Fruit fly (Drosophila melanogaster) whole organism, embryonic: ENCODE data around the gene Pif1B.

Source experiments
- Aef1 ChIP-seq: fragments of 200-800 bp; sonication (Bioruptor generic); IDR thresholded peaks from 3 replicates; pipeline ENCODE4 v1.3.6; 2022; ENCODE audit warnings: missing biosample characterization, missing genetic modification characterization
- CG1024 ChIP-seq: fragments of 200-800 bp; sonication (Bioruptor generic); IDR thresholded peaks from 2 replicates; pipeline ENCODE4 v1.3.6; 2022; ENCODE audit warnings: missing biosample characterization, missing genetic modification characterization
- CG10321 ChIP-seq: fragments of 200-800 bp; sonication (Bioruptor generic); IDR thresholded peaks from 2 replicates; pipeline ENCODE4 v1.3.6; 2022; ENCODE audit warnings: missing biosample characterization, missing genetic modification characterization
- CG10543 ChIP-seq: fragments of 200-800 bp; sonication (Bioruptor generic); optimal IDR thresholded peaks from 3 replicates; lab custom pipeline; 2017; ENCODE audit warnings: missing biosample characterization, mild to moderate bottlenecking, missing genetic modification characterization, moderate library complexity
- CG11504 ChIP-seq: fragments of 200-800 bp; sonication (Bioruptor generic); optimal IDR thresholded peaks from 3 replicates; lab custom pipeline; 2019; ENCODE audit warnings: missing biosample characterization, mild to moderate bottlenecking, missing genetic modification characterization, moderate library complexity
- CG12071 ChIP-seq: fragments of 200-800 bp; sonication (Bioruptor generic); optimal IDR thresholded peaks from 3 replicates; lab custom pipeline; 2018; ENCODE audit warnings: missing biosample characterization, mild to moderate bottlenecking, missing genetic modification characterization
- CG12155 ChIP-seq: fragments of 200-800 bp; sonication (Bioruptor generic); optimal IDR thresholded peaks from 3 replicates; lab custom pipeline; 2016; ENCODE audit warnings: missing biosample characterization, missing genetic modification characterization
- CG12219 ChIP-seq: fragments of 200-800 bp; sonication (Bioruptor generic); optimal IDR thresholded peaks from 3 replicates; lab custom pipeline; 2018; ENCODE audit warnings: missing biosample characterization, mild to moderate bottlenecking, missing genetic modification characterization
- CG13287 ChIP-seq: fragments of 200-800 bp; sonication (Bioruptor generic); IDR thresholded peaks from 2 replicates; pipeline ENCODE4 v1.3.6; 2022; ENCODE audit warnings: missing biosample characterization, missing genetic modification characterization; ENCODE audit not compliant: partially characterized antibody
- CG13424 ChIP-seq: fragments of 200-800 bp; sonication (Bioruptor generic); optimal IDR thresholded peaks from 2 replicates; lab custom pipeline; 2019; ENCODE audit warnings: missing biosample characterization, mild to moderate bottlenecking, missing genetic modification characterization, moderate library complexity
- CG13624 ChIP-seq: fragments of 200-800 bp; sonication (Bioruptor generic); optimal IDR thresholded peaks from 2 replicates; lab custom pipeline; 2016; ENCODE audit warnings: missing biosample characterization, missing genetic modification characterization
- CG13894 ChIP-seq: fragments of 200-800 bp; sonication (Bioruptor generic); optimal IDR thresholded peaks from 3 replicates; lab custom pipeline; 2018; ENCODE audit warnings: missing biosample characterization, mild to moderate bottlenecking, missing genetic modification characterization, moderate library complexity
- CG14860 ChIP-seq: fragments of 200-800 bp; sonication (Bioruptor generic); IDR thresholded peaks from 3 replicates; pipeline ENCODE4 v1.3.6; 2022; ENCODE audit warnings: missing biosample characterization, missing genetic modification characterization; ENCODE audit not compliant: partially characterized antibody
- CG15601 ChIP-seq: fragments of 200-800 bp; sonication (Bioruptor generic); optimal IDR thresholded peaks from 3 replicates; lab custom pipeline; 2019; ENCODE audit warnings: missing biosample characterization, mild to moderate bottlenecking, missing genetic modification characterization, moderate library complexity
- CG17385 ChIP-seq: fragments of 200-800 bp; sonication (Bioruptor generic); optimal IDR thresholded peaks from 3 replicates; lab custom pipeline; 2018; ENCODE audit warnings: missing biosample characterization, mild to moderate bottlenecking, missing genetic modification characterization
- CG2202 ChIP-seq: fragments of 200-800 bp; sonication (Bioruptor generic); optimal IDR thresholded peaks from 2 replicates; lab custom pipeline; 2018; ENCODE audit warnings: missing biosample characterization, mild to moderate bottlenecking, missing genetic modification characterization
- CG2712 ChIP-seq: fragments of 200-800 bp; optimal IDR thresholded peaks from 3 replicates; lab custom pipeline; 2019; ENCODE audit warnings: missing biosample characterization, mild to moderate bottlenecking, missing genetic modification characterization, moderate library complexity
- CG31224 ChIP-seq: fragments of 200-800 bp; sonication (Bioruptor generic); IDR thresholded peaks from 2 replicates; pipeline ENCODE4 v1.3.6; 2022; ENCODE audit warnings: missing biosample characterization, missing genetic modification characterization
- CG33213 ChIP-seq: fragments of 200-800 bp; sonication (Bioruptor generic); optimal IDR thresholded peaks from 3 replicates; lab custom pipeline; 2016; ENCODE audit warnings: missing biosample characterization, missing genetic modification characterization
- CG4424 ChIP-seq: fragments of 200-800 bp; sonication (Bioruptor generic); optimal IDR thresholded peaks from 3 replicates; lab custom pipeline; 2016; ENCODE audit warnings: missing biosample characterization, missing genetic modification characterization
- CG4707 ChIP-seq: fragments of 200-800 bp; sonication (Bioruptor generic); optimal IDR thresholded peaks from 2 replicates; lab custom pipeline; 2018; ENCODE audit warnings: missing biosample characterization, mild to moderate bottlenecking, missing genetic modification characterization, moderate library complexity
- CG7357 ChIP-seq: fragments of 200-800 bp; sonication (Bioruptor generic); IDR thresholded peaks from 3 replicates; pipeline ENCODE4 v1.3.6; 2022; ENCODE audit warnings: missing biosample characterization, missing genetic modification characterization
- CG7987 ChIP-seq: fragments of 200-800 bp; sonication (Bioruptor generic); optimal IDR thresholded peaks from 2 replicates; lab custom pipeline; 2018; ENCODE audit warnings: missing biosample characterization, mild to moderate bottlenecking, missing genetic modification characterization, moderate library complexity
- CG8765 ChIP-seq: fragments of 200-800 bp; sonication (Bioruptor generic); IDR thresholded peaks from 2 replicates; pipeline ENCODE4 v1.3.6; 2022; ENCODE audit warnings: missing biosample characterization, missing genetic modification characterization
- CG9817 ChIP-seq: fragments of 200-800 bp; sonication (Bioruptor generic); optimal IDR thresholded peaks from 2 replicates; lab custom pipeline; 2018; ENCODE audit warnings: missing biosample characterization, mild to moderate bottlenecking, missing genetic modification characterization, moderate library complexity
- Ets97D ChIP-seq: fragments of 200-800 bp; sonication (Bioruptor generic); optimal IDR thresholded peaks from 3 replicates; lab custom pipeline; 2016; ENCODE audit warnings: missing biosample characterization, missing genetic modification characterization
- HHEX ChIP-seq: fragments of 200-800 bp; sonication (Bioruptor generic); optimal IDR thresholded peaks from 3 replicates; lab custom pipeline; 2017; ENCODE audit warnings: missing biosample characterization, mild to moderate bottlenecking, missing genetic modification characterization, missing genetic modification reagents
- Max ChIP-seq: fragments of 200-800 bp; sonication (Bioruptor generic); optimal IDR thresholded peaks from 2 replicates; lab custom pipeline; 2016; ENCODE audit warnings: missing biosample characterization, mild to moderate bottlenecking, missing genetic modification characterization
- Neu2 ChIP-seq: fragments of 200-800 bp; sonication (Bioruptor generic); optimal IDR thresholded peaks from 3 replicates; lab custom pipeline; 2016; ENCODE audit warnings: missing biosample characterization, missing genetic modification characterization, borderline replicate concordance
- Nf-YC ChIP-seq: fragments of 200-800 bp; optimal IDR thresholded peaks from 3 replicates; lab custom pipeline; 2019; ENCODE audit warnings: missing biosample characterization, mild to moderate bottlenecking, missing genetic modification characterization, moderate library complexity
- cad ChIP-seq: fragments of >200 bp; optimal IDR thresholded peaks from 2 replicates; lab custom pipeline; 2017; ENCODE audit warnings: missing biosample characterization, missing genetic modification characterization
- cg ChIP-seq: fragments of 200-800 bp; sonication (Bioruptor generic); optimal IDR thresholded peaks from 3 replicates; lab custom pipeline; 2019; ENCODE audit warnings: missing biosample characterization, mild to moderate bottlenecking, missing genetic modification characterization, moderate library complexity
- chm ChIP-seq: fragments of 200-800 bp; sonication (Bioruptor generic); IDR thresholded peaks from 2 replicates; pipeline ENCODE4 v1.3.6; 2022; ENCODE audit warnings: missing biosample characterization, missing genetic modification characterization
- da ChIP-seq: fragments of 200-800 bp; sonication (Bioruptor generic); optimal IDR thresholded peaks from 2 replicates; lab custom pipeline; 2016; ENCODE audit warnings: missing biosample characterization, missing genetic modification characterization
- dan ChIP-seq: fragments of 200-800 bp; sonication (Bioruptor generic); IDR thresholded peaks from 2 replicates; pipeline ENCODE4 v1.3.6; 2022; ENCODE audit warnings: missing biosample characterization, missing genetic modification characterization
- fd102C ChIP-seq: fragments of 200-800 bp; sonication (Bioruptor generic); optimal IDR thresholded peaks from 2 replicates; lab custom pipeline; 2018; ENCODE audit warnings: missing biosample characterization, mild to moderate bottlenecking, missing genetic modification characterization, moderate library complexity
- fd96Cb ChIP-seq: fragments of 200-800 bp; sonication (Bioruptor generic); optimal IDR thresholded peaks from 2 replicates; lab custom pipeline; 2018; ENCODE audit warnings: missing biosample characterization, mild to moderate bottlenecking, missing genetic modification characterization, moderate library complexity
- fru ChIP-seq: fragments of >200 bp; optimal IDR thresholded peaks from 2 replicates; lab custom pipeline; 2017
- gcm2 ChIP-seq: fragments of 200-800 bp; sonication (Bioruptor generic); optimal IDR thresholded peaks from 2 replicates; lab custom pipeline; 2016; ENCODE audit warnings: missing biosample characterization, missing genetic modification characterization
- gt ChIP-seq: fragments of 200-800 bp; sonication (Bioruptor generic); IDR thresholded peaks from 2 replicates; pipeline ENCODE4 v1.3.6; 2022; ENCODE audit warnings: missing biosample characterization, missing genetic modification characterization
- h ChIP-seq: fragments of >200 bp; optimal IDR thresholded peaks from 2 replicates; lab custom pipeline; 2017
- insv ChIP-seq, 2 experiments: fragments of 200-800 bp; sonication (Bioruptor generic); optimal IDR thresholded peaks; 3 replicates each; lab custom pipeline; 2016 to 2018; ENCODE audit warnings: missing biosample characterization in 2 of 2, missing genetic modification characterization in 2 of 2
- lbe ChIP-seq: fragments of 200-800 bp; sonication (Bioruptor generic); optimal IDR thresholded peaks from 2 replicates; lab custom pipeline; 2016; ENCODE audit warnings: missing biosample characterization, mild to moderate bottlenecking, missing genetic modification characterization
- nerfin-2 ChIP-seq: fragments of 200-800 bp; sonication (Bioruptor generic); IDR thresholded peaks from 2 replicates; pipeline ENCODE4 v1.3.6; 2022; ENCODE audit warnings: missing biosample characterization, missing genetic modification characterization; ENCODE audit not compliant: partially characterized antibody
- nom ChIP-seq: fragments of 200-800 bp; sonication (Bioruptor generic); optimal IDR thresholded peaks from 2 replicates; lab custom pipeline; 2017; ENCODE audit warnings: missing biosample characterization, missing genetic modification characterization, mild to moderate bottlenecking, moderate library complexity, missing genetic modification reagents
- onecut ChIP-seq: fragments of 200-800 bp; sonication (Bioruptor generic); IDR thresholded peaks from 2 replicates; pipeline ENCODE4 v1.3.6; 2022; ENCODE audit warnings: missing biosample characterization, missing genetic modification characterization
- pnt ChIP-seq: fragments of 200-800 bp; sonication (Bioruptor generic); optimal IDR thresholded peaks from 3 replicates; lab custom pipeline; 2016; ENCODE audit warnings: missing biosample characterization, missing genetic modification characterization
- psq ChIP-seq: fragments of 200-800 bp; sonication (Bioruptor generic); optimal IDR thresholded peaks from 2 replicates; lab custom pipeline; 2017; ENCODE audit warnings: missing biosample characterization, missing genetic modification characterization
- row ChIP-seq: fragments of 200-800 bp; sonication (Bioruptor generic); IDR thresholded peaks from 3 replicates; pipeline ENCODE4 v1.3.6; 2022; ENCODE audit warnings: missing biosample characterization, missing genetic modification characterization
- seq ChIP-seq: fragments of 200-800 bp; sonication (Bioruptor generic); IDR thresholded peaks from 2 replicates; pipeline ENCODE4 v1.3.6; 2022; ENCODE audit warnings: missing biosample characterization, missing genetic modification characterization
- tin ChIP-seq: fragments of 200-800 bp; sonication (Bioruptor generic); optimal IDR thresholded peaks from 3 replicates; lab custom pipeline; 2016; ENCODE audit warnings: missing biosample characterization, missing genetic modification characterization

Gene Pif1B

DNA sequence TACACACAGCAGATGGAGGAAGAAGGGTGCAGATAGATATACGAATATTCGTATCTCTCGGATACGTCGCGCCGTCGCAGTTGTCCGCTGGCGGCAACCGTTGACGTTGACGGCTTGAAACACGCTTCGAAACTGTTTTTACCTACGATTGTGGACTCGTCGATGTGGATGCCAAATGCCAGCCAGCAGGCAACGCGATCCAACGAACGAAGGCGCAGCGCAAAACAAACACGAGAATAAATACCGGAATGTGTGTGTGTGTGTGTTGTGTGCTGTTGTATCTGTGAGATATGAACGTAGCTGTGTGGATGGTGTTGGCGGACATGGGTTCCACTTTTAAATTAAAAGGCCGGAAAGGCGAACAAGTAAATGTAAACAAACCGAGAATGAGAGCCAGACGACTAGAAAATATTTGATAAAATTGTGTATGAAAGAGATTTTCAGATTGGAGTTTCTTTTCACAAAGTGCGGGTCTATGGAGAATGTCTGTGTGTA lies 45.2 kb upstream of the Pif1B start (continued):
- TF ChIP-seq CG13894 (tag; lab: Kevin White, UChicago) (peak; percentile 81), CG4424 (no peak), CG7357 (no peak; the same call in 2 of the 3 replicates), CG13424 (tag; lab: Kevin White, UChicago) (peak; percentile 35), CG9817 (no peak), chm (GFP tag; lab: Robert Waterston, UW) (peak; percentile 89), insv (GFP tag; optimal IDR thresholded peaks at IDR 0.05; lab: Kevin White, UChicago) (peak in 1 of 2 experiments; percentile 83), CG1024 (GFP tag; lab: Robert Waterston, UW) (0 out of 2 replicates have a peak, but pooled peaks have one; percentile 19), fru (lab: Kevin White, UChicago) (no peak), CG14860 (no peak), gcm2 (GFP tag; lab: Kevin White, UChicago) (peak; percentile 33), h (lab: Kevin White, UChicago) (no peak), psq (peak; percentile 97), CG33213 (GFP tag; lab: Kevin White, UChicago) (peak; percentile 58), CG13624 (GFP tag; lab: Kevin White, UChicago) (peak; percentile 47), CG12155 (peak; percentile 65), CG7987 (GFP tag; lab: Kevin White, UChicago) (peak; percentile 89), tin (GFP tag; lab: Kevin White, UChicago) (peak; percentile 9), da (no peak), CG4707 (GFP tag; lab: Kevin White, UChicago) (peak; percentile 40), pnt (peak; percentile 26), fd102C (GFP tag; lab: Kevin White, UChicago) (peak; percentile 36), Ets97D (GFP tag; lab: Kevin White, UChicago) (no peak), Aef1 (GFP tag; lab: Robert Waterston, UW) (no peak), CG12219 (GFP tag; lab: Kevin White, UChicago) (peak; percentile 63), fd96Cb (no peak), onecut (GFP tag; lab: Robert Waterston, UW) (peak; percentile 19), CG31224 (GFP tag; lab: Robert Waterston, UW) (0 out of 2 replicates have a peak, but pooled peaks have one; percentile 9), row (GFP tag; lab: Robert Waterston, UW) (peak; percentile 10; the same call in 1 of the 3 replicates), CG13287 (GFP tag; lab: Robert Waterston, UW) (peak; percentile 56; the same call in 1 of the 2 replicates), cad (GFP tag; lab: Kevin White, UChicago) (no peak), cg (GFP tag; lab: Kevin White, UChicago) (peak; percentile 98), gt (no peak), CG11504 (tag; lab: Kevin White, UChicago) (peak; percentile 73), CG12071 (GFP tag; lab: Kevin White, UChicago) (peak; percentile 80), CG2712 (tag; lab: Kevin White, UChicago) (peak; percentile 58), Nf-YC (tag; lab: Kevin White, UChicago) (peak; percentile 53), nom (GFP tag; lab: Kevin White, UChicago) (peak; percentile 75), CG15601 (tag; lab: Kevin White, UChicago) (peak; percentile 51), CG2202 (tag; lab: Kevin White, UChicago) (peak; percentile 17), seq (GFP tag; lab: Robert Waterston, UW) (no peak), CG10321 (GFP tag; lab: Robert Waterston, UW) (peak; percentile 41; the same call in 1 of the 2 replicates), Max (GFP tag; lab: Kevin White, UChicago) (peak; percentile 8), CG10543 (GFP tag; lab: Kevin White, UChicago) (peak; percentile 85), CG8765 (GFP tag; lab: Robert Waterston, UW) (no peak), lbe (GFP tag; lab: Kevin White, UChicago) (peak; percentile 23), HHEX (GFP tag; lab: Kevin White, UChicago) (peak; percentile 73), Neu2 (GFP tag; lab: Kevin White, UChicago) (no peak), nerfin-2 (GFP tag; lab: Robert Waterston, UW) (no peak), CG17385 (peak; percentile 35), dan (GFP tag; lab: Robert Waterston, UW) (no peak)
